Fruit fly (Drosophila melanogaster) whole organism, embryonic: ENCODE results near the gene teq.
A peak's percentile ranks its signal among the peaks of the same experiment; 100 is the strongest.

Experiments
- Aef1 ChIP-seq: fragments of 200-800 bp; sonication (Bioruptor generic); IDR thresholded peaks from 3 replicates; pipeline ENCODE4 v1.3.6; 2022; ENCODE audit warnings: missing biosample characterization, missing genetic modification characterization
- Awh ChIP-seq: fragments of 200-800 bp; sonication (Bioruptor generic); IDR thresholded peaks from 2 replicates; pipeline ENCODE4, ENCODE4 v1.3.6; 2022; ENCODE audit warnings: missing biosample characterization, missing genetic modification characterization
- CG10654 ChIP-seq: fragments of 200-800 bp; sonication (Bioruptor generic); optimal IDR thresholded peaks from 2 replicates; lab custom pipeline; 2016; ENCODE audit warnings: missing biosample characterization, missing genetic modification characterization
- CG12236 ChIP-seq: fragments of 200-800 bp; sonication (Bioruptor generic); optimal IDR thresholded peaks from 2 replicates; lab custom pipeline; 2016; ENCODE audit warnings: missing biosample characterization, missing genetic modification characterization
- CG13624 ChIP-seq: fragments of 200-800 bp; sonication (Bioruptor generic); optimal IDR thresholded peaks from 2 replicates; lab custom pipeline; 2016; ENCODE audit warnings: missing biosample characterization, missing genetic modification characterization
- CG14710 ChIP-seq: fragments of 200-800 bp; sonication (Bioruptor generic); optimal IDR thresholded peaks from 3 replicates; lab custom pipeline; 2019; ENCODE audit warnings: missing biosample characterization, mild to moderate bottlenecking, missing genetic modification characterization, moderate library complexity
- CG1603 ChIP-seq: fragments of 200-800 bp; sonication (Bioruptor generic); optimal IDR thresholded peaks from 2 replicates; lab custom pipeline; 2019; ENCODE audit warnings: missing biosample characterization, mild to moderate bottlenecking, missing genetic modification characterization, moderate library complexity
- CG17568 ChIP-seq: fragments of 200-800 bp; sonication (Bioruptor generic); optimal IDR thresholded peaks from 2 replicates; lab custom pipeline; 2018; ENCODE audit warnings: missing biosample characterization, mild to moderate bottlenecking, missing genetic modification characterization, moderate library complexity
- CG2116 ChIP-seq: fragments of 200-800 bp; sonication (Bioruptor generic); optimal IDR thresholded peaks from 3 replicates; lab custom pipeline; 2018; ENCODE audit warnings: missing biosample characterization, mild to moderate bottlenecking, missing genetic modification characterization
- CG31441 ChIP-seq: fragments of 200-800 bp; sonication (Bioruptor generic); IDR thresholded peaks from 2 replicates; pipeline ENCODE4 v1.3.6; 2022; ENCODE audit warnings: missing biosample characterization, missing genetic modification characterization
- CG3163 ChIP-seq: fragments of 200-800 bp; sonication (Bioruptor generic); optimal IDR thresholded peaks from 3 replicates; lab custom pipeline; 2016; ENCODE audit warnings: missing biosample characterization, missing genetic modification characterization
- CG34224 ChIP-seq: fragments of 200-800 bp; sonication (Bioruptor generic); IDR thresholded peaks from 3 replicates; pipeline ENCODE4 v1.3.6; 2022; ENCODE audit warnings: missing biosample characterization, missing genetic modification characterization; ENCODE audit not compliant: partially characterized antibody
- CG42726 ChIP-seq: fragments of 200-800 bp; sonication (Bioruptor generic); IDR thresholded peaks from 2 replicates; pipeline ENCODE4 v1.3.6; 2022; ENCODE audit warnings: missing biosample characterization, missing genetic modification characterization; ENCODE audit not compliant: partially characterized antibody
- CG8089 ChIP-seq: fragments of 200-800 bp; sonication (Bioruptor generic); optimal IDR thresholded peaks from 3 replicates; lab custom pipeline; 2016; ENCODE audit warnings: missing biosample characterization, missing genetic modification characterization
- CTCF ChIP-seq: fragments of 200-800 bp; sonication (Bioruptor generic); optimal IDR thresholded peaks from 2 replicates; lab custom pipeline; 2017; ENCODE audit warnings: missing biosample characterization, mild to moderate bottlenecking, missing genetic modification characterization, moderate library complexity
- D19A ChIP-seq: fragments of 200-800 bp; optimal IDR thresholded peaks from 3 replicates; lab custom pipeline; 2019; ENCODE audit warnings: missing biosample characterization, mild to moderate bottlenecking, missing genetic modification characterization, moderate library complexity
- Dad ChIP-seq: fragments of 200-800 bp; sonication (Bioruptor generic); optimal IDR thresholded peaks from 3 replicates; lab custom pipeline; 2016; ENCODE audit warnings: missing biosample characterization, missing genetic modification characterization
- Deaf1 ChIP-seq: fragments of 200-800 bp; optimal IDR thresholded peaks from 3 replicates; lab custom pipeline; 2019; ENCODE audit warnings: missing biosample characterization, mild to moderate bottlenecking, missing genetic modification characterization, moderate library complexity
- Dip2 ChIP-seq: fragments of 200-800 bp; sonication (Bioruptor generic); IDR thresholded peaks from 2 replicates; pipeline ENCODE4 v1.3.6; 2022; ENCODE audit warnings: missing biosample characterization, missing genetic modification characterization
- Eip74EF ChIP-seq, 2 experiments: fragments of 200-800 bp in 1 of 2; fragments of >200 bp in 1 of 2; sonication (Bioruptor generic) in 1 of 2; optimal IDR thresholded peaks; 2 replicates each; lab custom pipeline; 2017 to 2019; ENCODE audit warnings: missing biosample characterization in 2 of 2, missing genetic modification characterization in 2 of 2, mild to moderate bottlenecking in 1 of 2, moderate library complexity in 1 of 2
- HLHmδ ChIP-seq: fragments of 200-800 bp; sonication (Bioruptor generic); optimal IDR thresholded peaks from 2 replicates; lab custom pipeline; 2018; ENCODE audit warnings: missing biosample characterization, mild to moderate bottlenecking, missing genetic modification characterization, moderate library complexity
- Hr51 ChIP-seq, 2 experiments: fragments of 200-800 bp; sonication (Bioruptor generic); optimal IDR thresholded peaks; 2 replicates in 1 of 2; 3 replicates in 1 of 2; lab custom pipeline; 2016 to 2018; ENCODE audit warnings: missing biosample characterization in 2 of 2, missing genetic modification characterization in 2 of 2, mild to moderate bottlenecking in 1 of 2, moderate library complexity in 1 of 2
- MBD-R2 ChIP-seq: fragments of 200-800 bp; sonication (Bioruptor generic); IDR thresholded peaks from 2 replicates; pipeline ENCODE4 v1.3.6; 2022; ENCODE audit warnings: missing biosample characterization, missing genetic modification characterization
- Mad ChIP-seq: fragments of 200-800 bp; sonication (Bioruptor generic); optimal IDR thresholded peaks from 2 replicates; lab custom pipeline; 2016; ENCODE audit warnings: missing biosample characterization, missing genetic modification characterization
- Mes4 ChIP-seq: fragments of 200-800 bp; sonication (Bioruptor generic); optimal IDR thresholded peaks from 2 replicates; lab custom pipeline; 2016; ENCODE audit warnings: missing biosample characterization, missing genetic modification characterization
- Mrtf ChIP-seq: fragments of 200-800 bp; sonication (Bioruptor generic); IDR thresholded peaks from 3 replicates; pipeline ENCODE4 v1.3.6; 2022; ENCODE audit warnings: missing biosample characterization, missing genetic modification characterization
- Rfx ChIP-seq: fragments of 200-800 bp; sonication (Bioruptor generic); IDR thresholded peaks from 2 replicates; pipeline ENCODE4 v1.3.6; 2022; ENCODE audit warnings: missing biosample characterization, missing genetic modification characterization
- Trl ChIP-seq, 3 experiments: fragments of >200 bp in 2 of 3; fragments of 200-800 bp in 1 of 3; sonication (Bioruptor generic) in 1 of 3; optimal IDR thresholded peaks; 2 replicates in 1 of 3; 3 replicates in 2 of 3; lab custom pipeline; 2016 to 2017; ENCODE audit warnings: missing biosample characterization in 1 of 3, missing genetic modification characterization in 1 of 3
- Xrp1 ChIP-seq: fragments of 200-800 bp; sonication (Bioruptor generic); IDR thresholded peaks from 2 replicates; pipeline ENCODE4 v1.3.6; 2022; ENCODE audit warnings: missing biosample characterization, missing genetic modification characterization
- cad ChIP-seq: fragments of >200 bp; optimal IDR thresholded peaks from 2 replicates; lab custom pipeline; 2017; ENCODE audit warnings: missing biosample characterization, missing genetic modification characterization
- caup ChIP-seq: fragments of 200-800 bp; sonication (Bioruptor generic); optimal IDR thresholded peaks from 3 replicates; lab custom pipeline; 2017; ENCODE audit warnings: missing biosample characterization, mild to moderate bottlenecking, missing genetic modification characterization, moderate library complexity; ENCODE audit not compliant: severe bottlenecking
- ci ChIP-seq: fragments of 200-800 bp; sonication (Bioruptor generic); IDR thresholded peaks from 3 replicates; pipeline ENCODE4 v1.3.6; 2022; ENCODE audit warnings: missing biosample characterization, missing genetic modification characterization
- croc ChIP-seq: fragments of 200-800 bp; sonication (Bioruptor generic); conservative IDR thresholded peaks from 3 replicates; pipeline ENCODE4 v1.3.6; 2022; ENCODE audit warnings: missing biosample characterization, missing genetic modification characterization
- cwo ChIP-seq: fragments of 200-800 bp; sonication (Bioruptor generic); optimal IDR thresholded peaks from 3 replicates; lab custom pipeline; 2017; ENCODE audit warnings: missing biosample characterization, missing genetic modification characterization, mild to moderate bottlenecking, moderate library complexity, missing genetic modification reagents
- dpn ChIP-seq, 2 experiments: fragments of 200-800 bp; sonication (Bioruptor generic); optimal IDR thresholded peaks; 3 replicates each; lab custom pipeline; 2016; ENCODE audit warnings: missing biosample characterization in 2 of 2, missing genetic modification characterization in 2 of 2
- grn ChIP-seq: fragments of 200-800 bp; sonication (Bioruptor generic); optimal IDR thresholded peaks from 3 replicates; lab custom pipeline; 2017; ENCODE audit warnings: missing biosample characterization, missing genetic modification characterization
- hkb ChIP-seq, 2 experiments: fragments of 200-800 bp in 1 of 2; fragments of >200 bp in 1 of 2; sonication (Bioruptor generic) in 1 of 2; IDR thresholded peaks in 1 of 2; optimal IDR thresholded peaks in 1 of 2; 2 replicates each; pipeline versions ENCODE4 v1.3.6 to Lab custom; 2017 to 2022; ENCODE audit warnings: missing biosample characterization in 1 of 2, missing genetic modification characterization in 1 of 2
- nom ChIP-seq: fragments of 200-800 bp; sonication (Bioruptor generic); optimal IDR thresholded peaks from 2 replicates; lab custom pipeline; 2017; ENCODE audit warnings: missing biosample characterization, missing genetic modification characterization, mild to moderate bottlenecking, moderate library complexity, missing genetic modification reagents
- pan ChIP-seq, 4 experiments: fragments of >200 bp in 3 of 4; fragments of 200-800 bp in 1 of 4; sonication (Bioruptor generic) in 1 of 4; optimal IDR thresholded peaks in 3 of 4; IDR thresholded peaks in 1 of 4; 2 replicates each; pipeline versions ENCODE4 v1.3.6 to Lab custom; 2017 to 2022; ENCODE audit warnings: missing biosample characterization in 2 of 4, missing genetic modification characterization in 2 of 4, mixed read lengths in 1 of 4
- repo ChIP-seq: fragments of 200-800 bp; sonication (Bioruptor generic); optimal IDR thresholded peaks from 2 replicates; lab custom pipeline; 2016; ENCODE audit warnings: missing biosample characterization, missing genetic modification characterization
- scrt ChIP-seq: fragments of 200-800 bp; sonication (Bioruptor generic); optimal IDR thresholded peaks from 2 replicates; lab custom pipeline; 2018; ENCODE audit warnings: missing biosample characterization, mild to moderate bottlenecking, missing genetic modification characterization, moderate library complexity
- seq ChIP-seq: fragments of 200-800 bp; sonication (Bioruptor generic); IDR thresholded peaks from 2 replicates; pipeline ENCODE4 v1.3.6; 2022; ENCODE audit warnings: missing biosample characterization, missing genetic modification characterization
- sim ChIP-seq: fragments of 200-800 bp; sonication (Bioruptor generic); IDR thresholded peaks from 2 replicates; pipeline ENCODE4 v1.3.6; 2022; ENCODE audit warnings: missing biosample characterization, missing genetic modification characterization
- so ChIP-seq: fragments of 200-800 bp; sonication (Bioruptor generic); IDR thresholded peaks from 3 replicates; pipeline ENCODE4 v1.3.6; 2022; ENCODE audit warnings: missing biosample characterization, missing genetic modification characterization
- sob ChIP-seq: fragments of 200-800 bp; sonication (Bioruptor generic); IDR thresholded peaks from 2 replicates; pipeline ENCODE4 v1.3.6; 2022; ENCODE audit warnings: missing biosample characterization, missing genetic modification characterization
- stc ChIP-seq: fragments of 200-800 bp; sonication (Bioruptor generic); IDR thresholded peaks from 2 replicates; pipeline ENCODE4 v1.3.6; 2022; ENCODE audit warnings: missing biosample characterization, missing genetic modification characterization
- tin ChIP-seq: fragments of 200-800 bp; sonication (Bioruptor generic); optimal IDR thresholded peaks from 3 replicates; lab custom pipeline; 2016; ENCODE audit warnings: missing biosample characterization, missing genetic modification characterization
- vvl ChIP-seq: fragments of 200-800 bp; sonication (Bioruptor generic); IDR thresholded peaks from 2 replicates; pipeline ENCODE4 v1.3.6; 2022; ENCODE audit warnings: missing biosample characterization, missing genetic modification characterization

Gene teq

DNA sequence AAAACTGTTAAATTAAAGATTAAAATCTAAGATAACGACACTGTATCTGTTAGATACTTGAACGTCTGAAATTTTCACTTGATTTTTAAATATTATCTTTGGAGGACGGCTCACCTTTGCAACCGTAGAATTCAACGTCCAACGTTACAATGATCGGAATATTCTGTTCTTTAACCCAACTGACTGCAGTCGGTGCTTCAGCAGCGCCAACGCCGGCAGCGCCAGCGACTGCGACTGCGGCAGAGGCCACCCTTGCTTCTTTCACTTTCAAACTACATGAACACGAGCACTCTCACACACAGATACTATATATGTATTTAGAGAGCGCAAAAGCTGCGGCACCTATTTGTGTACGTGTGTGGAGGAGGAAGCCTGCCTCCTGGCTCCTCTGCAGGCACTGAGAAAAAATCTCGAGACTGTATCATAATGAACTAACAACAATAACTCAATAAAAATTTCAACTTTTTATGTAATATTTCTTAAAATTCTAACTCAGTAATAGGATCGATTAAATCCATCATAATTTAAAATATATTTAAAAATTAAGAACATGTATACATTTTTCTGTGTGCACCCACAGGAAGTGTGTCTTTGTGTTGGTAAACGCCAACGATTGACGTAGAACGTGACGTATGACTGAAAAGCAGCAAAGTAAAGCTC lies 16.9 kb upstream of the teq start (continued):
- TF ChIP-seq CG2116 (GFP tag; lab: Kevin White, UChicago) = peak; percentile 48
- TF ChIP-seq scrt (GFP tag; lab: Kevin White, UChicago) = peak; percentile 91
- TF ChIP-seq Xrp1 (GFP tag; lab: Robert Waterston, UW) = peak; percentile 94
- TF ChIP-seq nom (GFP tag; lab: Kevin White, UChicago) = peak; percentile 90
- peak in 1 of 2 experiments; percentile 91 for TF ChIP-seq Eip74EF (GFP tag; optimal IDR thresholded peaks at IDR 0.05; lab: Kevin White, UChicago)
- TF ChIP-seq CG42726 (GFP tag; lab: Robert Waterston, UW) = no peak
- TF ChIP-seq Aef1 = peak; percentile 85
- TF ChIP-seq croc (GFP tag; lab: Robert Waterston, UW) = peak; percentile 86
- TF ChIP-seq CG10654 (GFP tag; lab: Kevin White, UChicago) = peak; percentile 88
- peak; percentile 85 for TF ChIP-seq tin (GFP tag; lab: Kevin White, UChicago)
- TF ChIP-seq caup (GFP tag; lab: Kevin White, UChicago) = peak; percentile 92
- no peak for TF ChIP-seq Mes4 (GFP tag; lab: Kevin White, UChicago)
- TF ChIP-seq Awh (GFP tag; lab: Robert Waterston, UW) = peak; percentile 84
- TF ChIP-seq Trl (optimal IDR thresholded peaks at IDR 0.05; lab: Kevin White, UChicago) = no peak
- TF ChIP-seq Trl (GFP tag; optimal IDR thresholded peaks at IDR 0.05; lab: Kevin White, UChicago) = peak; percentile 17
- TF ChIP-seq grn (GFP tag; lab: Kevin White, UChicago) = peak; percentile 7
- TF ChIP-seq CG12236 (GFP tag; lab: Kevin White, UChicago) = no peak
- TF ChIP-seq CG8089 (GFP tag; lab: Kevin White, UChicago) = no peak
- peak; percentile 92 for TF ChIP-seq ci (GFP tag; lab: Robert Waterston, UW)
- TF ChIP-seq CG17568 = peak; percentile 85
- peak; percentile 50 for TF ChIP-seq CG1603 (tag; lab: Kevin White, UChicago)
- peak; percentile 56 for TF ChIP-seq Dad (GFP tag; lab: Kevin White, UChicago)
- TF ChIP-seq MBD-R2 (GFP tag; lab: Robert Waterston, UW) = peak; percentile 85; the same call in 1 of the 2 replicates
- TF ChIP-seq Hr51 (GFP tag; optimal IDR thresholded peaks at IDR 0.05; lab: Kevin White, UChicago) = peak; percentile 57 to 91
- peak; percentile 87 for TF ChIP-seq so (GFP tag; lab: Robert Waterston, UW)
- TF ChIP-seq CG31441 (GFP tag; lab: Robert Waterston, UW) = peak; percentile 96
- peak; percentile 32; the same call in 1 of the 2 replicates for TF ChIP-seq sim (GFP tag; lab: Robert Waterston, UW)
- peak; percentile 84 for TF ChIP-seq stc (GFP tag; lab: Robert Waterston, UW)
- no peak for TF ChIP-seq cad (GFP tag; lab: Kevin White, UChicago)
- TF ChIP-seq pan (optimal IDR thresholded peaks at IDR 0.05; lab: Kevin White, UChicago) = no peak
- peak in 1 of 2 experiments; percentile 86 for TF ChIP-seq pan (GFP tag; optimal IDR thresholded peaks at IDR 0.05 in 1 of 2, IDR thresholded peaks at IDR 0.05 in 1 of 2)
- peak; percentile 46 for TF ChIP-seq Mad (GFP tag; lab: Kevin White, UChicago)
- TF ChIP-seq cwo (GFP tag; lab: Kevin White, UChicago) = peak; percentile 90
- TF ChIP-seq Rfx (GFP tag; lab: Robert Waterston, UW) = peak; percentile 92
- peak; percentile 78 for TF ChIP-seq Deaf1 (tag; lab: Kevin White, UChicago)
- no peak for TF ChIP-seq HLHmδ (GFP tag; lab: Kevin White, UChicago)
- TF ChIP-seq Mrtf (GFP tag; lab: Robert Waterston, UW) = peak; percentile 76
- peak; percentile 88 for TF ChIP-seq seq (GFP tag; lab: Robert Waterston, UW)
- no peak for TF ChIP-seq Dip2 (GFP tag; lab: Robert Waterston, UW)
- TF ChIP-seq CG13624 (GFP tag; lab: Kevin White, UChicago) = peak; percentile 67
- TF ChIP-seq CTCF = peak; percentile 24
- peak; percentile 10 for TF ChIP-seq CG3163 (GFP tag; lab: Kevin White, UChicago)
- TF ChIP-seq repo = no peak
- peak; percentile 54 to 83 for TF ChIP-seq dpn (GFP tag; optimal IDR thresholded peaks at IDR 0.05; lab: Kevin White, UChicago)
- TF ChIP-seq vvl (GFP tag; lab: Robert Waterston, UW) = peak; percentile 95
- TF ChIP-seq sob (GFP tag; lab: Robert Waterston, UW) = peak; percentile 93
- TF ChIP-seq hkb (optimal IDR thresholded peaks at IDR 0.05; lab: Kevin White, UChicago) = no peak
- peak; percentile 88 for TF ChIP-seq hkb (GFP tag; IDR thresholded peaks at IDR 0.05; lab: Robert Waterston, UW)
- TF ChIP-seq CG34224 (GFP tag; lab: Robert Waterston, UW) = no peak
- peak; percentile 86 for TF ChIP-seq CG14710 (tag; lab: Kevin White, UChicago)
- peak; percentile 87 for TF ChIP-seq D19A (tag; lab: Kevin White, UChicago)
